Fruit fly (Drosophila melanogaster) whole organism: ENCODE measurements around the gene HP4.

Experiments used
- CG8478 ChIP-seq: fragments of >200 bp; optimal IDR thresholded peaks from 2 replicates; lab custom pipeline; 2018; ENCODE audit warnings: inconsistent platforms
- Dll ChIP-seq: fragments of >200 bp; optimal IDR thresholded peaks from 2 replicates; lab custom pipeline; 2017
- EcR ChIP-seq, 2 experiments: fragments of >200 bp; optimal IDR thresholded peaks; 2 replicates each; lab custom pipeline; 2017; ENCODE audit warnings: missing biosample characterization in 2 of 2, missing genetic modification characterization in 2 of 2, missing genetic modification reagents in 2 of 2
- psq ChIP-seq: fragments of >200 bp; optimal IDR thresholded peaks from 2 replicates; lab custom pipeline; 2017
- usp ChIP-seq: fragments of >200 bp; optimal IDR thresholded peaks from 2 replicates; lab custom pipeline; 2017; ENCODE audit warnings: missing biosample characterization, missing genetic modification characterization, mixed read lengths

DNA sequence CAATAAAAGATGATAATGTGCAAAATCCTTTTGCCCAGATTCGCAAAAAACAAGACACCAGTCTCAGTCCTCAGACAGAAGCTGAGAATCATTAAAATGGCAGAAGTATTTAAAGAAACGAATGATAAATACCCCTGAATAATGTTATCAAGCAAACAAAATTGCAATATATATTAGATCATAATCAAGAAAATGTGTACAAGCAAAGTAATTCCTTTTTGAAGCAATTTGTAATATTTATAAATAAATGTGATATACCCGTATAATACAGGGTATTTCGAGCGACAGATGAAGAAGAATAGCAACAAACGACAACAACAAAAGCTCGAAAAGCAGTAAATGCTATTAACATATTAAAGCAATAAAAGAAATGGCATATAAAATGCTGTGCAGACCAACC is 17.9 kb downstream of the HP4 start:
- TF ChIP-seq usp (GFP tag; lab: Kevin White, UChicago) (no peak), psq (lab: Kevin White, UChicago) (no peak), EcR (GFP tag; optimal IDR thresholded peaks at IDR 0.05; lab: Kevin White, UChicago) (no peak), CG8478 (lab: Kevin White, UChicago) (no peak), Dll (lab: Kevin White, UChicago) (no peak)
